Fruit fly (Drosophila melanogaster) whole organism, embryonic: ENCODE measurements around the gene CG13315.

Source experiments
- BEAF-32 ChIP-seq: fragments of 200-800 bp; sonication (Bioruptor generic); optimal IDR thresholded peaks from 3 replicates; lab custom pipeline; 2017; ENCODE audit warnings: missing biosample characterization, missing genetic modification characterization, mild to moderate bottlenecking, moderate library complexity, missing genetic modification reagents
- CG10209 ChIP-seq: fragments of 200-800 bp; sonication (Bioruptor generic); optimal IDR thresholded peaks from 3 replicates; lab custom pipeline; 2017; ENCODE audit warnings: missing biosample characterization, mild to moderate bottlenecking, missing genetic modification characterization, missing genetic modification reagents
- CG11560 ChIP-seq: fragments of 200-800 bp; sonication (Bioruptor generic); IDR thresholded peaks from 3 replicates; pipeline ENCODE4 v1.3.6; 2022; ENCODE audit warnings: missing biosample characterization, missing genetic modification characterization
- CG11696 ChIP-seq: fragments of 200-800 bp; sonication (Bioruptor generic); IDR thresholded peaks from 2 replicates; pipeline ENCODE4 v1.3.6; 2022; ENCODE audit warnings: missing biosample characterization, missing genetic modification characterization
- CG12391 ChIP-seq: fragments of 200-800 bp; sonication (Bioruptor generic); optimal IDR thresholded peaks from 3 replicates; lab custom pipeline; 2018; ENCODE audit warnings: missing biosample characterization, mild to moderate bottlenecking, missing genetic modification characterization, moderate library complexity
- CG12659 ChIP-seq: fragments of 200-800 bp; sonication (Bioruptor generic); optimal IDR thresholded peaks from 3 replicates; lab custom pipeline; 2017; ENCODE audit warnings: mild to moderate bottlenecking, missing biosample characterization, missing genetic modification reagents, missing genetic modification characterization
- CG12744 ChIP-seq: fragments of 200-800 bp; sonication (Bioruptor generic); optimal IDR thresholded peaks from 2 replicates; lab custom pipeline; 2016; ENCODE audit warnings: missing biosample characterization, missing genetic modification characterization
- CG12769 ChIP-seq: fragments of 200-800 bp; sonication (Bioruptor generic); optimal IDR thresholded peaks from 2 replicates; lab custom pipeline; 2019; ENCODE audit warnings: missing biosample characterization, mild to moderate bottlenecking, missing genetic modification characterization, moderate library complexity
- CG16813 ChIP-seq: fragments of 200-800 bp; sonication (Bioruptor generic); IDR thresholded peaks from 3 replicates; pipeline ENCODE4 v1.3.6; 2022; ENCODE audit warnings: missing biosample characterization, missing genetic modification characterization; ENCODE audit not compliant: partially characterized antibody
- CG3065 ChIP-seq: fragments of 200-800 bp; sonication (Bioruptor generic); optimal IDR thresholded peaks from 2 replicates; lab custom pipeline; 2016; ENCODE audit warnings: missing biosample characterization, missing genetic modification characterization
- CG33557 ChIP-seq: fragments of 200-800 bp; sonication (Bioruptor generic); optimal IDR thresholded peaks from 2 replicates; lab custom pipeline; 2019; ENCODE audit warnings: missing biosample characterization, mild to moderate bottlenecking, missing genetic modification characterization, moderate library complexity
- CG3726 ChIP-seq: fragments of 200-800 bp; sonication (Bioruptor generic); IDR thresholded peaks from 3 replicates; pipeline ENCODE4, ENCODE4 v1.3.6; 2022; ENCODE audit warnings: missing biosample characterization, missing genetic modification characterization
- CG6175 ChIP-seq: fragments of 200-800 bp; sonication (Bioruptor generic); IDR thresholded peaks from 3 replicates; pipeline ENCODE4 v1.3.6; 2022; ENCODE audit warnings: missing biosample characterization, missing genetic modification characterization
- CG6765 ChIP-seq: fragments of 200-800 bp; sonication (Bioruptor generic); optimal IDR thresholded peaks from 3 replicates; lab custom pipeline; 2017; ENCODE audit warnings: missing biosample characterization, mild to moderate bottlenecking, missing genetic modification characterization
- CG8290 ChIP-seq, 3 experiments: fragments of 200-800 bp; sonication (Bioruptor generic); optimal IDR thresholded peaks; 2 replicates each; lab custom pipeline; 2016 to 2019; ENCODE audit warnings: missing biosample characterization in 3 of 3, missing genetic modification characterization in 3 of 3, mild to moderate bottlenecking in 2 of 3, moderate library complexity in 1 of 3
- CG8359 ChIP-seq: fragments of 200-800 bp; sonication (Bioruptor generic); optimal IDR thresholded peaks from 2 replicates; lab custom pipeline; 2017; ENCODE audit warnings: missing biosample characterization, mild to moderate bottlenecking, missing genetic modification characterization, borderline replicate concordance
- CG9215 ChIP-seq: fragments of 200-800 bp; sonication (Bioruptor generic); IDR thresholded peaks from 2 replicates; pipeline ENCODE4 v1.3.6; 2022; ENCODE audit warnings: missing biosample characterization, missing genetic modification characterization
- CHES-1-like ChIP-seq: fragments of 200-800 bp; sonication (Bioruptor generic); optimal IDR thresholded peaks from 2 replicates; lab custom pipeline; 2016; ENCODE audit warnings: missing biosample characterization, missing genetic modification characterization
- D19A ChIP-seq: fragments of 200-800 bp; optimal IDR thresholded peaks from 3 replicates; lab custom pipeline; 2019; ENCODE audit warnings: missing biosample characterization, mild to moderate bottlenecking, missing genetic modification characterization, moderate library complexity
- D19B ChIP-seq: fragments of 200-800 bp; sonication (Bioruptor generic); optimal IDR thresholded peaks from 2 replicates; lab custom pipeline; 2017; ENCODE audit warnings: missing biosample characterization, mild to moderate bottlenecking, missing genetic modification characterization
- E2f2 ChIP-seq: fragments of 200-800 bp; sonication (Bioruptor generic); IDR thresholded peaks from 2 replicates; pipeline ENCODE4 v1.3.6; 2022; ENCODE audit warnings: missing biosample characterization, missing genetic modification characterization
- HmgZ ChIP-seq: fragments of 200-800 bp; sonication (Bioruptor generic); optimal IDR thresholded peaks from 2 replicates; lab custom pipeline; 2018; ENCODE audit warnings: missing biosample characterization, mild to moderate bottlenecking, missing genetic modification characterization
- Jarid2 ChIP-seq: fragments of 200-800 bp; sonication (Bioruptor generic); optimal IDR thresholded peaks from 3 replicates; lab custom pipeline; 2017; ENCODE audit warnings: mild to moderate bottlenecking, missing biosample characterization, missing genetic modification reagents, missing genetic modification characterization
- Max ChIP-seq: fragments of 200-800 bp; sonication (Bioruptor generic); optimal IDR thresholded peaks from 2 replicates; lab custom pipeline; 2016; ENCODE audit warnings: missing biosample characterization, mild to moderate bottlenecking, missing genetic modification characterization
- Oaz ChIP-seq: fragments of 200-800 bp; sonication (Bioruptor generic); IDR thresholded peaks from 2 replicates; pipeline ENCODE4 v1.3.6; 2022; ENCODE audit warnings: missing biosample characterization, missing genetic modification characterization
- Ravus ChIP-seq: fragments of 200-800 bp; sonication (Bioruptor generic); IDR thresholded peaks from 2 replicates; pipeline ENCODE4 v1.3.6; 2022; ENCODE audit warnings: missing biosample characterization, missing genetic modification characterization
- YL-1 ChIP-seq: fragments of 200-800 bp; sonication (Bioruptor generic); optimal IDR thresholded peaks from 3 replicates; lab custom pipeline; 2017; ENCODE audit warnings: missing biosample characterization, mild to moderate bottlenecking, missing genetic modification characterization
- ab ChIP-seq: fragments of 200-800 bp; sonication (Bioruptor generic); optimal IDR thresholded peaks from 2 replicates; lab custom pipeline; 2016; ENCODE audit warnings: missing biosample characterization, missing genetic modification characterization
- ap ChIP-seq: fragments of 200-800 bp; sonication (Bioruptor generic); IDR thresholded peaks from 2 replicates; pipeline ENCODE4 v1.3.6; 2022; ENCODE audit warnings: missing biosample characterization, missing genetic modification characterization
- croc ChIP-seq: fragments of 200-800 bp; sonication (Bioruptor generic); conservative IDR thresholded peaks from 3 replicates; pipeline ENCODE4 v1.3.6; 2022; ENCODE audit warnings: missing biosample characterization, missing genetic modification characterization
- dm ChIP-seq: fragments of 200-800 bp; sonication (Bioruptor generic); optimal IDR thresholded peaks from 3 replicates; lab custom pipeline; 2016; ENCODE audit warnings: missing biosample characterization, missing genetic modification characterization
- dysf ChIP-seq: fragments of 200-800 bp; sonication (Bioruptor generic); IDR thresholded peaks from 3 replicates; pipeline ENCODE4 v1.3.6; 2022; ENCODE audit warnings: missing biosample characterization, missing genetic modification characterization
- emc ChIP-seq: fragments of 200-800 bp; sonication (Bioruptor generic); optimal IDR thresholded peaks from 2 replicates; lab custom pipeline; 2016; ENCODE audit warnings: missing biosample characterization, missing genetic modification characterization
- eve ChIP-seq, 2 experiments: fragments of >200 bp; optimal IDR thresholded peaks; 2 replicates each; lab custom pipeline; 2017; ENCODE audit warnings: missing biosample characterization in 2 of 2, missing genetic modification characterization in 2 of 2
- fd3F ChIP-seq: fragments of 200-800 bp; sonication (Bioruptor generic); optimal IDR thresholded peaks from 2 replicates; lab custom pipeline; 2018; ENCODE audit warnings: missing biosample characterization, mild to moderate bottlenecking, missing genetic modification characterization, moderate library complexity
- gro ChIP-seq: fragments of 200-800 bp; sonication (Bioruptor generic); optimal IDR thresholded peaks from 2 replicates; lab custom pipeline; 2016; ENCODE audit warnings: missing biosample characterization, missing genetic modification characterization
- gsb-n ChIP-seq: fragments of 200-800 bp; sonication (Bioruptor generic); optimal IDR thresholded peaks from 3 replicates; lab custom pipeline; 2018; ENCODE audit warnings: missing biosample characterization, mild to moderate bottlenecking, missing genetic modification characterization
- gt ChIP-seq: fragments of 200-800 bp; sonication (Bioruptor generic); IDR thresholded peaks from 2 replicates; pipeline ENCODE4 v1.3.6; 2022; ENCODE audit warnings: missing biosample characterization, missing genetic modification characterization
- hth ChIP-seq: fragments of >200 bp; optimal IDR thresholded peaks from 2 replicates; lab custom pipeline; 2017; ENCODE audit warnings: inconsistent platforms
- lbe ChIP-seq: fragments of 200-800 bp; sonication (Bioruptor generic); optimal IDR thresholded peaks from 2 replicates; lab custom pipeline; 2016; ENCODE audit warnings: missing biosample characterization, mild to moderate bottlenecking, missing genetic modification characterization
- lilli ChIP-seq: fragments of 200-800 bp; sonication (Bioruptor generic); optimal IDR thresholded peaks from 3 replicates; lab custom pipeline; 2016; ENCODE audit warnings: missing biosample characterization, missing genetic modification characterization
- lov ChIP-seq, 2 experiments: fragments of 200-800 bp in 1 of 2; fragments of >200 bp in 1 of 2; sonication (Bioruptor generic) in 1 of 2; IDR thresholded peaks in 1 of 2; optimal IDR thresholded peaks in 1 of 2; 2 replicates in 1 of 2; 3 replicates in 1 of 2; pipeline versions ENCODE4 v1.3.6 to Lab custom; 2017 to 2022; ENCODE audit warnings: missing biosample characterization in 1 of 2, missing genetic modification characterization in 1 of 2
- odd ChIP-seq: fragments of 200-800 bp; sonication (Bioruptor generic); optimal IDR thresholded peaks from 2 replicates; lab custom pipeline; 2017; ENCODE audit warnings: missing biosample characterization, mild to moderate bottlenecking, missing genetic modification characterization
- pan ChIP-seq, 4 experiments: fragments of >200 bp in 3 of 4; fragments of 200-800 bp in 1 of 4; sonication (Bioruptor generic) in 1 of 4; optimal IDR thresholded peaks in 3 of 4; IDR thresholded peaks in 1 of 4; 2 replicates each; pipeline versions ENCODE4 v1.3.6 to Lab custom; 2017 to 2022; ENCODE audit warnings: missing biosample characterization in 2 of 4, missing genetic modification characterization in 2 of 4, mixed read lengths in 1 of 4
- shn ChIP-seq: fragments of 200-800 bp; sonication (Bioruptor generic); optimal IDR thresholded peaks from 3 replicates; lab custom pipeline; 2016; ENCODE audit warnings: missing biosample characterization, missing genetic modification characterization
- tin ChIP-seq: fragments of 200-800 bp; sonication (Bioruptor generic); optimal IDR thresholded peaks from 3 replicates; lab custom pipeline; 2016; ENCODE audit warnings: missing biosample characterization, missing genetic modification characterization
- vnd ChIP-seq: fragments of 200-800 bp; sonication (Bioruptor generic); IDR thresholded peaks from 3 replicates; pipeline ENCODE4 v1.3.6; 2022; ENCODE audit warnings: missing biosample characterization, missing genetic modification characterization; ENCODE audit not compliant: partially characterized antibody

Gene CG13315

dm6 chr3L:9136976-9137954, 40.6 kb downstream of the CG13315 start, which contains the start of the genes Use1 and nwk (continued):
- TF ChIP-seq Oaz (GFP tag; lab: Robert Waterston, UW) = no peak
- no peak for TF ChIP-seq D19A (tag; lab: Kevin White, UChicago)
- TF ChIP-seq CG10209 (GFP tag; lab: Kevin White, UChicago) = no peak
- TF ChIP-seq eve (GFP tag; optimal IDR thresholded peaks at IDR 0.05; lab: Kevin White, UChicago) = peak in 1 of 2 experiments; percentile 74
- no peak for TF ChIP-seq lbe (GFP tag; lab: Kevin White, UChicago)
- no peak for TF ChIP-seq CG12744 (GFP tag; lab: Kevin White, UChicago)
- TF ChIP-seq tin = no peak
- no peak for TF ChIP-seq gt
- TF ChIP-seq ab (GFP tag; lab: Kevin White, UChicago) = no peak
- no peak for TF ChIP-seq Ravus (GFP tag; lab: Robert Waterston, UW)
- TF ChIP-seq CG33557 (GFP tag; lab: Kevin White, UChicago) = no peak
- no peak for TF ChIP-seq CG12769
- TF ChIP-seq D19B = no peak
- TF ChIP-seq CG11560 (tag; lab: Robert Waterston, UW) = no peak
- TF ChIP-seq Max (GFP tag; lab: Kevin White, UChicago) = no peak
- TF ChIP-seq croc (GFP tag; lab: Robert Waterston, UW) = no peak
- TF ChIP-seq BEAF-32 (GFP tag; lab: Kevin White, UChicago) = peak; percentile 84
- no peak for TF ChIP-seq lov (optimal IDR thresholded peaks at IDR 0.05; lab: Kevin White, UChicago)
- TF ChIP-seq lov (GFP tag; IDR thresholded peaks at IDR 0.05; lab: Robert Waterston, UW) = no peak
- TF ChIP-seq CG12391 (tag; lab: Kevin White, UChicago) = peak; percentile 64
- peak; percentile 36 for TF ChIP-seq YL-1 (GFP tag; lab: Kevin White, UChicago)
- no peak for TF ChIP-seq CG3726 (GFP tag; lab: Robert Waterston, UW)
- no peak for TF ChIP-seq CG8359 (GFP tag; lab: Kevin White, UChicago)
- TF ChIP-seq CG11696 (GFP tag; lab: Robert Waterston, UW) = no peak
- no peak for TF ChIP-seq gsb-n
- TF ChIP-seq vnd (GFP tag; lab: Robert Waterston, UW) = peak; percentile 71
- TF ChIP-seq CG16813 (GFP tag; lab: Robert Waterston, UW) = peak; percentile 75
- TF ChIP-seq dysf (GFP tag; lab: Robert Waterston, UW) = no peak
- TF ChIP-seq Jarid2 (GFP tag; lab: Kevin White, UChicago) = no peak
- TF ChIP-seq fd3F (GFP tag; lab: Kevin White, UChicago) = no peak
- TF ChIP-seq dm (GFP tag; lab: Kevin White, UChicago) = no peak
- peak; percentile 1 for TF ChIP-seq CHES-1-like
- TF ChIP-seq CG6765 = no peak
- no peak for TF ChIP-seq hth
- no peak for TF ChIP-seq ap (GFP tag; lab: Robert Waterston, UW)
- TF ChIP-seq gro (GFP tag; lab: Kevin White, UChicago) = no peak
- no peak for TF ChIP-seq CG9215 (GFP tag; lab: Robert Waterston, UW)
- TF ChIP-seq emc = no peak
- no peak for TF ChIP-seq CG3065 (GFP tag; lab: Kevin White, UChicago)
- no peak for TF ChIP-seq pan (optimal IDR thresholded peaks at IDR 0.05; lab: Kevin White, UChicago)
- no peak for TF ChIP-seq pan (GFP tag; optimal IDR thresholded peaks at IDR 0.05 in 1 of 2, IDR thresholded peaks at IDR 0.05 in 1 of 2)
- peak; percentile 68 for TF ChIP-seq CG12659 (GFP tag; lab: Kevin White, UChicago)
- no peak for TF ChIP-seq odd (GFP tag; lab: Kevin White, UChicago)
- TF ChIP-seq E2f2 (GFP tag; lab: Robert Waterston, UW) = peak; percentile 51; the same call in 1 of the 2 replicates
- TF ChIP-seq HmgZ (tag; lab: Kevin White, UChicago) = no peak
- TF ChIP-seq CG6175 (GFP tag; lab: Robert Waterston, UW) = no peak
- TF ChIP-seq CG8290 (GFP tag; optimal IDR thresholded peaks at IDR 0.05; lab: Kevin White, UChicago) = no peak
- TF ChIP-seq CG8290 (tag; optimal IDR thresholded peaks at IDR 0.05; lab: Kevin White, UChicago) = no peak
- no peak for TF ChIP-seq shn (GFP tag; lab: Kevin White, UChicago)
- TF ChIP-seq lilli = no peak
